Fruit fly (Drosophila melanogaster) whole organism, embryonic: ENCODE data around the gene CG6236.

ENCODE experiments used
- Abd-B ChIP-seq: fragments of 200-800 bp; sonication (Bioruptor generic); optimal IDR thresholded peaks from 2 replicates; lab custom pipeline; 2018; ENCODE audit warnings: missing biosample characterization, mild to moderate bottlenecking, missing genetic modification characterization, moderate library complexity
- Antp ChIP-seq: fragments of 200-800 bp; sonication (Bioruptor generic); optimal IDR thresholded peaks from 3 replicates; lab custom pipeline; 2016; ENCODE audit warnings: missing biosample characterization, missing genetic modification characterization
- Awh ChIP-seq: fragments of 200-800 bp; sonication (Bioruptor generic); IDR thresholded peaks from 2 replicates; pipeline ENCODE4, ENCODE4 v1.3.6; 2022; ENCODE audit warnings: missing biosample characterization, missing genetic modification characterization
- CG10462 ChIP-seq: fragments of 200-800 bp; sonication (Bioruptor generic); optimal IDR thresholded peaks from 2 replicates; lab custom pipeline; 2016; ENCODE audit warnings: missing biosample characterization, missing genetic modification characterization
- CG12155 ChIP-seq: fragments of 200-800 bp; sonication (Bioruptor generic); optimal IDR thresholded peaks from 3 replicates; lab custom pipeline; 2016; ENCODE audit warnings: missing biosample characterization, missing genetic modification characterization
- CG14710 ChIP-seq: fragments of 200-800 bp; sonication (Bioruptor generic); optimal IDR thresholded peaks from 3 replicates; lab custom pipeline; 2019; ENCODE audit warnings: missing biosample characterization, mild to moderate bottlenecking, missing genetic modification characterization, moderate library complexity
- CG1603 ChIP-seq: fragments of 200-800 bp; sonication (Bioruptor generic); optimal IDR thresholded peaks from 2 replicates; lab custom pipeline; 2019; ENCODE audit warnings: missing biosample characterization, mild to moderate bottlenecking, missing genetic modification characterization, moderate library complexity
- CG17568 ChIP-seq: fragments of 200-800 bp; sonication (Bioruptor generic); optimal IDR thresholded peaks from 2 replicates; lab custom pipeline; 2018; ENCODE audit warnings: missing biosample characterization, mild to moderate bottlenecking, missing genetic modification characterization, moderate library complexity
- CG18619 ChIP-seq: fragments of 200-800 bp; sonication (Bioruptor generic); optimal IDR thresholded peaks from 3 replicates; lab custom pipeline; 2017; ENCODE audit warnings: missing biosample characterization, mild to moderate bottlenecking, missing genetic modification characterization
- CG2202 ChIP-seq: fragments of 200-800 bp; sonication (Bioruptor generic); optimal IDR thresholded peaks from 2 replicates; lab custom pipeline; 2018; ENCODE audit warnings: missing biosample characterization, mild to moderate bottlenecking, missing genetic modification characterization
- CG2875 ChIP-seq: fragments of 200-800 bp; sonication (Bioruptor generic); optimal IDR thresholded peaks from 2 replicates; lab custom pipeline; 2017; ENCODE audit warnings: missing biosample characterization, mild to moderate bottlenecking, missing genetic modification characterization, missing genetic modification reagents
- CG30020 ChIP-seq: fragments of 200-800 bp; optimal IDR thresholded peaks from 2 replicates; lab custom pipeline; 2019; ENCODE audit warnings: missing biosample characterization, mild to moderate bottlenecking, missing genetic modification characterization, moderate library complexity
- CG4424 ChIP-seq: fragments of 200-800 bp; sonication (Bioruptor generic); optimal IDR thresholded peaks from 3 replicates; lab custom pipeline; 2016; ENCODE audit warnings: missing biosample characterization, missing genetic modification characterization
- CG6175 ChIP-seq: fragments of 200-800 bp; sonication (Bioruptor generic); IDR thresholded peaks from 3 replicates; pipeline ENCODE4 v1.3.6; 2022; ENCODE audit warnings: missing biosample characterization, missing genetic modification characterization
- CG6683 ChIP-seq: fragments of 200-800 bp; sonication (Bioruptor generic); optimal IDR thresholded peaks from 2 replicates; lab custom pipeline; 2017; ENCODE audit warnings: missing biosample characterization, mild to moderate bottlenecking, missing genetic modification characterization, missing genetic modification reagents
- CG6765 ChIP-seq: fragments of 200-800 bp; sonication (Bioruptor generic); optimal IDR thresholded peaks from 3 replicates; lab custom pipeline; 2017; ENCODE audit warnings: missing biosample characterization, mild to moderate bottlenecking, missing genetic modification characterization
- CG7271 ChIP-seq: fragments of 200-800 bp; sonication (Bioruptor generic); optimal IDR thresholded peaks from 2 replicates; lab custom pipeline; 2018; ENCODE audit warnings: missing biosample characterization, mild to moderate bottlenecking, missing genetic modification characterization, moderate library complexity
- CHES-1-like ChIP-seq: fragments of 200-800 bp; sonication (Bioruptor generic); optimal IDR thresholded peaks from 2 replicates; lab custom pipeline; 2016; ENCODE audit warnings: missing biosample characterization, missing genetic modification characterization
- CrebB ChIP-seq: fragments of 200-800 bp; sonication (Bioruptor generic); optimal IDR thresholded peaks from 3 replicates; lab custom pipeline; 2018; ENCODE audit warnings: missing biosample characterization, mild to moderate bottlenecking, missing genetic modification characterization
- Doc2 ChIP-seq: fragments of 200-800 bp; sonication (Bioruptor generic); IDR thresholded peaks from 2 replicates; pipeline ENCODE4 v1.3.6; 2022; ENCODE audit warnings: missing biosample characterization, missing genetic modification characterization
- Doc3 ChIP-seq: fragments of 200-800 bp; sonication (Bioruptor generic); IDR thresholded peaks from 3 replicates; pipeline ENCODE4 v1.3.6; 2022; ENCODE audit warnings: missing biosample characterization, missing genetic modification characterization; ENCODE audit not compliant: partially characterized antibody
- HLH54F ChIP-seq: fragments of 200-800 bp; sonication (Bioruptor generic); optimal IDR thresholded peaks from 3 replicates; lab custom pipeline; 2016; ENCODE audit warnings: missing biosample characterization, missing genetic modification characterization
- HmgZ ChIP-seq: fragments of 200-800 bp; sonication (Bioruptor generic); optimal IDR thresholded peaks from 2 replicates; lab custom pipeline; 2018; ENCODE audit warnings: missing biosample characterization, mild to moderate bottlenecking, missing genetic modification characterization
- Mes4 ChIP-seq: fragments of 200-800 bp; sonication (Bioruptor generic); optimal IDR thresholded peaks from 2 replicates; lab custom pipeline; 2016; ENCODE audit warnings: missing biosample characterization, missing genetic modification characterization
- NC2β ChIP-seq: fragments of 200-800 bp; sonication (Bioruptor generic); optimal IDR thresholded peaks from 2 replicates; lab custom pipeline; 2016; ENCODE audit warnings: missing biosample characterization, missing genetic modification characterization
- NfI ChIP-seq: fragments of 200-800 bp; sonication (Bioruptor generic); optimal IDR thresholded peaks from 3 replicates; lab custom pipeline; 2018; ENCODE audit warnings: missing biosample characterization, mild to moderate bottlenecking, missing genetic modification characterization, moderate library complexity
- PHDP ChIP-seq: fragments of 200-800 bp; sonication (Bioruptor generic); optimal IDR thresholded peaks from 3 replicates; lab custom pipeline; 2018; ENCODE audit warnings: missing biosample characterization, mild to moderate bottlenecking, missing genetic modification characterization, moderate library complexity
- Sin3A ChIP-seq: fragments of >200 bp; optimal IDR thresholded peaks from 2 replicates; lab custom pipeline; 2018
- amos ChIP-seq: fragments of 200-800 bp; sonication (Bioruptor generic); IDR thresholded peaks from 2 replicates; pipeline ENCODE4 v1.3.6; 2022; ENCODE audit warnings: missing biosample characterization, missing genetic modification characterization; ENCODE audit not compliant: partially characterized antibody
- bab2 ChIP-seq: fragments of 200-800 bp; sonication (Bioruptor generic); optimal IDR thresholded peaks from 2 replicates; lab custom pipeline; 2016; ENCODE audit warnings: missing biosample characterization, missing genetic modification characterization
- bcd ChIP-seq: fragments of 200-800 bp; sonication (Bioruptor generic); optimal IDR thresholded peaks from 2 replicates; lab custom pipeline; 2017; ENCODE audit warnings: missing biosample characterization, mild to moderate bottlenecking, missing genetic modification characterization
- caup ChIP-seq: fragments of 200-800 bp; sonication (Bioruptor generic); optimal IDR thresholded peaks from 3 replicates; lab custom pipeline; 2017; ENCODE audit warnings: missing biosample characterization, mild to moderate bottlenecking, missing genetic modification characterization, moderate library complexity; ENCODE audit not compliant: severe bottlenecking
- chinmo ChIP-seq: fragments of 200-800 bp; sonication (Bioruptor generic); IDR thresholded peaks from 4 replicates; pipeline ENCODE4 v1.3.6; 2022; ENCODE audit warnings: missing biosample characterization, missing genetic modification characterization; ENCODE audit not compliant: partially characterized antibody
- crc ChIP-seq: fragments of 200-800 bp; sonication (Bioruptor generic); optimal IDR thresholded peaks from 2 replicates; lab custom pipeline; 2016; ENCODE audit warnings: missing biosample characterization, missing genetic modification characterization
- ewg ChIP-seq: fragments of 200-800 bp; sonication (Bioruptor generic); optimal IDR thresholded peaks from 3 replicates; lab custom pipeline; 2017; ENCODE audit warnings: mild to moderate bottlenecking, missing biosample characterization, missing genetic modification reagents, missing genetic modification characterization
- exex ChIP-seq: fragments of 200-800 bp; sonication (Bioruptor generic); optimal IDR thresholded peaks from 4 replicates; lab custom pipeline; 2018; ENCODE audit warnings: missing biosample characterization, mild to moderate bottlenecking, missing genetic modification characterization, moderate library complexity
- gfzf ChIP-seq: fragments of 200-800 bp; sonication (Bioruptor generic); optimal IDR thresholded peaks from 2 replicates; lab custom pipeline; 2016; ENCODE audit warnings: missing biosample characterization, mild to moderate bottlenecking, missing genetic modification characterization, moderate library complexity
- ind ChIP-seq: fragments of 200-800 bp; sonication (Bioruptor generic); optimal IDR thresholded peaks from 3 replicates; lab custom pipeline; 2016; ENCODE audit warnings: missing biosample characterization, missing genetic modification characterization
- insv ChIP-seq, 2 experiments: fragments of 200-800 bp; sonication (Bioruptor generic); optimal IDR thresholded peaks; 3 replicates each; lab custom pipeline; 2016 to 2018; ENCODE audit warnings: missing biosample characterization in 2 of 2, missing genetic modification characterization in 2 of 2
- kni ChIP-seq: fragments of 200-800 bp; sonication (Bioruptor generic); optimal IDR thresholded peaks from 3 replicates; lab custom pipeline; 2017; ENCODE audit warnings: mild to moderate bottlenecking, missing biosample characterization, missing genetic modification reagents, missing genetic modification characterization
- mld ChIP-seq: fragments of 200-800 bp; sonication (Bioruptor generic); IDR thresholded peaks from 3 replicates; pipeline ENCODE4 v1.3.6; 2022; ENCODE audit warnings: missing biosample characterization, missing genetic modification characterization; ENCODE audit not compliant: partially characterized antibody
- pan ChIP-seq, 4 experiments: fragments of >200 bp in 3 of 4; fragments of 200-800 bp in 1 of 4; sonication (Bioruptor generic) in 1 of 4; optimal IDR thresholded peaks in 3 of 4; IDR thresholded peaks in 1 of 4; 2 replicates each; pipeline versions ENCODE4 v1.3.6 to Lab custom; 2017 to 2022; ENCODE audit warnings: missing biosample characterization in 2 of 4, missing genetic modification characterization in 2 of 4, mixed read lengths in 1 of 4
- sisA ChIP-seq: fragments of 200-800 bp; sonication (Bioruptor generic); IDR thresholded peaks from 2 replicates; pipeline ENCODE4 v1.3.6; 2022; ENCODE audit warnings: missing biosample characterization, missing genetic modification characterization
- sob ChIP-seq: fragments of 200-800 bp; sonication (Bioruptor generic); IDR thresholded peaks from 2 replicates; pipeline ENCODE4 v1.3.6; 2022; ENCODE audit warnings: missing biosample characterization, missing genetic modification characterization
- stwl ChIP-seq: fragments of 200-800 bp; sonication (Bioruptor generic); optimal IDR thresholded peaks from 3 replicates; lab custom pipeline; 2018; ENCODE audit warnings: missing biosample characterization, mild to moderate bottlenecking, missing genetic modification characterization, moderate library complexity
- sug ChIP-seq: fragments of 200-800 bp; optimal IDR thresholded peaks from 2 replicates; lab custom pipeline; 2019; ENCODE audit warnings: missing biosample characterization, mild to moderate bottlenecking, missing genetic modification characterization, moderate library complexity
- tgo ChIP-seq: fragments of 200-800 bp; sonication (Bioruptor generic); IDR thresholded peaks from 3 replicates; pipeline ENCODE4 v1.3.6; 2022; ENCODE audit warnings: missing biosample characterization, missing genetic modification characterization
- tll ChIP-seq, 2 experiments: fragments of 200-800 bp in 1 of 2; fragments of >200 bp in 1 of 2; sonication (Bioruptor generic) in 1 of 2; optimal IDR thresholded peaks; 2 replicates each; lab custom pipeline; 2017 to 2019; ENCODE audit warnings: missing biosample characterization in 2 of 2, missing genetic modification characterization in 2 of 2, mild to moderate bottlenecking in 1 of 2, moderate library complexity in 1 of 2
- trem ChIP-seq: fragments of 200-800 bp; optimal IDR thresholded peaks from 3 replicates; lab custom pipeline; 2019; ENCODE audit warnings: missing biosample characterization, mild to moderate bottlenecking, missing genetic modification characterization, moderate library complexity

CG6236 gene

dm6 chr3R:15371833-15372232 is 43.8 kb upstream of the CG6236 start, which contains the start of the genes Ccm3 and CG6136 (continued):
- peak; percentile 30 for TF ChIP-seq CG4424 (GFP tag; lab: Kevin White, UChicago)
- peak; percentile 52 for TF ChIP-seq CG6765 (GFP tag; lab: Kevin White, UChicago)
- no peak; the same call in 2 of the 3 replicates for TF ChIP-seq tgo (GFP tag; lab: Robert Waterston, UW)
- TF ChIP-seq CG17568 (GFP tag; lab: Kevin White, UChicago) = no peak
- TF ChIP-seq Sin3A (lab: Kevin White, UChicago) = peak; percentile 44
- peak; percentile 21 for TF ChIP-seq CrebB (tag; lab: Kevin White, UChicago)
- peak in 1 of 2 experiments; percentile 75 for TF ChIP-seq insv (GFP tag; optimal IDR thresholded peaks at IDR 0.05; lab: Kevin White, UChicago)
- TF ChIP-seq gfzf (GFP tag; lab: Kevin White, UChicago) = no peak
- TF ChIP-seq CG18619 (GFP tag; lab: Kevin White, UChicago) = peak; percentile 11
- peak; percentile 67 for TF ChIP-seq NfI
- peak; percentile 19 for TF ChIP-seq CG30020 (tag; lab: Kevin White, UChicago)
- peak; percentile 58 for TF ChIP-seq sug (tag; lab: Kevin White, UChicago)
- peak; percentile 84 for TF ChIP-seq sob (GFP tag; lab: Robert Waterston, UW)
- TF ChIP-seq CG2875 (GFP tag; lab: Kevin White, UChicago) = no peak
- peak; percentile 87 for TF ChIP-seq mld (GFP tag; lab: Robert Waterston, UW)
- no peak for TF ChIP-seq Abd-B (GFP tag; lab: Kevin White, UChicago)
- peak; percentile 28 for TF ChIP-seq PHDP (tag; lab: Kevin White, UChicago)
- 0 out of 2 replicates have a peak, but pooled peaks have one; percentile 12 for TF ChIP-seq sisA (GFP tag; lab: Robert Waterston, UW)
- peak; percentile 34 for TF ChIP-seq bab2 (GFP tag; lab: Kevin White, UChicago)
- TF ChIP-seq HmgZ (tag; lab: Kevin White, UChicago) = peak; percentile 82
- no peak for TF ChIP-seq CG10462 (GFP tag; lab: Kevin White, UChicago)
- no peak for TF ChIP-seq kni (GFP tag; lab: Kevin White, UChicago)
- no peak for TF ChIP-seq tll (GFP tag; optimal IDR thresholded peaks at IDR 0.05; lab: Kevin White, UChicago)
- peak; percentile 35 for TF ChIP-seq NC2β
- TF ChIP-seq CG1603 = peak; percentile 68
- peak; percentile 42 for TF ChIP-seq CG12155
- TF ChIP-seq amos (GFP tag; lab: Robert Waterston, UW) = peak; percentile 95
- TF ChIP-seq CG7271 = peak; percentile 6
- peak; percentile 29 for TF ChIP-seq Antp (GFP tag; lab: Kevin White, UChicago)
- TF ChIP-seq ewg (GFP tag; lab: Kevin White, UChicago) = peak; percentile 48
- no peak for TF ChIP-seq CG2202
- TF ChIP-seq Awh = no peak
- TF ChIP-seq CHES-1-like (GFP tag; lab: Kevin White, UChicago) = peak; percentile 81
- peak; percentile 26 for TF ChIP-seq CG6683 (GFP tag; lab: Kevin White, UChicago)
- peak; percentile 88; the same call in 3 of the 4 replicates for TF ChIP-seq chinmo (GFP tag; lab: Robert Waterston, UW)
- peak; percentile 53 for TF ChIP-seq trem (tag; lab: Kevin White, UChicago)
- TF ChIP-seq stwl (tag; lab: Kevin White, UChicago) = peak; percentile 80
- TF ChIP-seq HLH54F (GFP tag; lab: Kevin White, UChicago) = peak; percentile 35
- no peak for TF ChIP-seq CG6175 (GFP tag; lab: Robert Waterston, UW)
- peak; percentile 43 for TF ChIP-seq exex
- TF ChIP-seq caup (GFP tag; lab: Kevin White, UChicago) = peak; percentile 69
- no peak for TF ChIP-seq Mes4
- no peak for TF ChIP-seq pan (optimal IDR thresholded peaks at IDR 0.05; lab: Kevin White, UChicago)
- no peak for TF ChIP-seq pan (GFP tag; optimal IDR thresholded peaks at IDR 0.05 in 1 of 2, IDR thresholded peaks at IDR 0.05 in 1 of 2)
- TF ChIP-seq Doc3 (GFP tag; lab: Robert Waterston, UW) = peak; percentile 82
- TF ChIP-seq ind (GFP tag; lab: Kevin White, UChicago) = peak; percentile 19
- TF ChIP-seq bcd (GFP tag; lab: Kevin White, UChicago) = peak; percentile 28
- TF ChIP-seq Doc2 (GFP tag; lab: Robert Waterston, UW) = no peak
- peak; percentile 38 for TF ChIP-seq CG14710 (tag; lab: Kevin White, UChicago)
- TF ChIP-seq crc (GFP tag; lab: Kevin White, UChicago) = no peak
